Worm (Caenorhabditis elegans): Measurements from ENCODE around the gene C27C12.4.

Gene C27C12.4

DNA sequence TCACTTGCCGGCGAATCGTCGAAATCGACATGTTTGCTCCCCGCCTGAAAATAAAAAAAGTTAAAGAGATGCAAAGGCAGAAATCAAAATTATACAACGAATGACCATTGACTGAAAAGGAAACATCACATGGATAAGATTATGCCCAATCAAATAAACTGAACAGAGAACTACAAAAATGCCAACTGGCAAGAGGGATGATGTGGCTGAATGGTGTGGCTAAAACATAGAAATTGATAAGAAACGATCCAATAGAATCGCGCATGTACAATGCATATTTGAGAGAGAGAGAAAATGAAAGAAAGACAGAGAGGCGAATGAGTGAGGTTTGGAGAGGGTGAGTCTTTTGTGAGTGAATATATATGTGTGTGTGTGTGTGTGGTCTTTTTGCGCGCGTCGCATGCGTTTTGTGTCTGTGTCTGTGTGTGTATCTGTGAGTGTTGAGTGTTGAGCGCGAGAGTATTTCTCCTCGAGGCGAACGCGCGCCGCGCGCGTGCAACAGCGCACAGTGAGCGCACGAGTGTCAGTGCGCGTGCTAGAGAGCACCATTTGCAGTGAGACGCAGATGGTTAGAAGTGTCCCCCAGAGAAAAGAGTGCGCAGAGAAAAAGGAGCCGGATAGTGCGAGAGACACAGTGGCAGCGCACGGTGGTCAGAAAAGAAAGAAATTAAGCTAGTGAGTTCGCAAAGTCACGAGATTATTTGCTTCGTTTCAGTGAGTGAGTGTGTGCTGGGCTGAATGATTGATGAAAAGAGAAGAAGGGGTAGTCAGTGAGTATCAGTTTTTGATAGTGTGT is 35.2 kb upstream of the C27C12.4 start, which contains the start of gene epn-1 (continued):
- TF ChIP-seq blmp-1 (tag; optimal IDR thresholded peaks at IDR 0.05; ENCODE audit: insufficient read depth) (peak; percentile 69), elt-3 (tag; optimal IDR thresholded peaks at IDR 0.05) (no peak), gmeb-1 (tag; optimal IDR thresholded peaks at IDR 0.05) (peak; percentile 74), crh-2 (tag; optimal IDR thresholded peaks at IDR 0.05) (peak; percentile 96), ceh-16 (tag; optimal IDR thresholded peaks at IDR 0.05) (peak; percentile 98), nhr-6 (tag; optimal IDR thresholded peaks at IDR 0.05) (peak; percentile 84), sma-9 (GFP tag; optimal IDR thresholded peaks at IDR 0.05) (peak; percentile 98), sma-9 (tag; optimal IDR thresholded peaks at IDR 0.05) (peak; percentile 64), zag-1 (tag; optimal IDR thresholded peaks at IDR 0.05) (peak; percentile 97), lin-11 (tag; optimal IDR thresholded peaks at IDR 0.05) (peak; percentile 98), C34F6.9 (tag; optimal IDR thresholded peaks at IDR 0.05) (peak; percentile 98), sem-4 (tag; optimal IDR thresholded peaks at IDR 0.05) (peak; percentile 96), ZK546.5 (tag; optimal IDR thresholded peaks at IDR 0.05) (peak; percentile 31), unc-55 (GFP tag; optimal IDR thresholded peaks at IDR 0.05) (peak; percentile 90), alr-1 (tag; optimal IDR thresholded peaks at IDR 0.05) (no peak), nhr-237 (tag; optimal IDR thresholded peaks at IDR 0.05) (peak; percentile 58), lsy-2 (tag; optimal IDR thresholded peaks at IDR 0.05) (peak; percentile 79 to 94), nhr-23 (tag; optimal IDR thresholded peaks at IDR 0.05) (no peak), sma-3 (GFP tag; optimal IDR thresholded peaks at IDR 0.05) (peak; percentile 98), nhr-10 (tag; optimal IDR thresholded peaks at IDR 0.05) (peak; percentile 80), F13H6.1 (tag; optimal IDR thresholded peaks at IDR 0.05) (peak; percentile 99), ztf-11 (tag; optimal IDR thresholded peaks at IDR 0.05) (peak; percentile 27), nhr-77 (tag; optimal IDR thresholded peaks at IDR 0.05) (peak; percentile 61), dmd-4 (tag; optimal IDR thresholded peaks at IDR 0.05) (no peak), nhr-11 (tag; optimal IDR thresholded peaks at IDR 0.05) (no peak), fos-1 (tag; optimal IDR thresholded peaks at IDR 0.05) (peak; percentile 89)

DNA sequence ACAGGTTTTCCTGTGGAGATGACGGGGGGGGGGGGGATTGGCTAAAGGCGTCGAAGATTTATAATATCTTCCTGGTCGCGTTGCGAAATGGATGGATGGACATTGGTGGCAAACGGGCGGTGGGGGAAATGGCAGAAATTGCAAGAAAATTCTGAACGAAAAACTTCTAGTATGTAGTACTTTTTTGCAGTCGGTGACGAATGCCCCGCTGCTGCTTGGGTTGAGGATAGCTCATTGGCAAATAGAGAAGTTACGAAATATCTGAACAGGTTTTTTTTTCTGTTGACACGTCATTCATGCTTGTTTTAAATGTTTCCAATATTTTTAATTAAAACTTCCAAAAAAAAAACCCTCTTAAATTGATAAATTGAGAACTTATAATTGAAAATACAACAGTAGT is 34.4 kb upstream of the C27C12.4 start:
- TF ChIP-seq lin-13 (GFP tag; optimal IDR thresholded peaks at IDR 0.05) (peak; percentile 13), elt-1 (tag; optimal IDR thresholded peaks at IDR 0.05) (no peak), mab-5 (tag; optimal IDR thresholded peaks at IDR 0.05) (no peak), nhr-10 (tag; optimal IDR thresholded peaks at IDR 0.05) (no peak)

DNA sequence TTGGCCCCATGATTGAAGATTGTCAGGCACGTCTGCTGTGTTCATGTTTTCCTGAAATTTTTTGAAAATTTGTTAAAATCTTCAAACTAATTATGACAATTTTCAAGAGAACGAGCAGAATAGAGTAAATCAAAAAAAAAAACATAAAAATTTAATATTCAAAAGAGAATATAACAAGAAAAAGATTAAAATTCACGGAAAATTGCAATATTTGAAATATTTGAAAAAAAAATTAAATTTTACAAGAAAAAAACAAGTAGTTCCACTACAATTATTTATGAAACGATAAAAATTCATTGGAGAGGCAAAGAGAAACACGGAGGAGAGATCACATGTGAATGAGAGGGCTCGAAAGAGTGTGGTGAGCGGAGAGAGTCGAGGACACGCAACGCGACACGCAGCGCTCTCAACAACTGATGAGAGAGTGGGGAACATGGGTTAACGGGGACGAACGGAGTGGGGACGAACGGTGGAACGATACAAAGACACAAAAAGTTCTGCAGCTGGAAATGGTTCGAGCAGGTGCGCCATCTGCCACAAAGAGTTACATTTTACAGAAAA is 29.3 kb upstream of the C27C12.4 start, which contains the start of gene mbk-1:
TSS of gene mbk-1 (minus strand) at position 51 of the 561 bp plus-strand sequence.
- TF ChIP-seq zag-1 (tag; optimal IDR thresholded peaks at IDR 0.05) (peak; percentile 16), unc-55 (GFP tag; optimal IDR thresholded peaks at IDR 0.05) (peak; percentile 63), F13H6.1 (tag; optimal IDR thresholded peaks at IDR 0.05) (peak; percentile 77), blmp-1 (tag; optimal IDR thresholded peaks at IDR 0.05; ENCODE audit: insufficient read depth) (peak; percentile 10), aly-2 (tag; optimal IDR thresholded peaks at IDR 0.05) (no peak), snpc-4 (tag; optimal IDR thresholded peaks at IDR 0.05) (peak; percentile 12), nhr-6 (tag; optimal IDR thresholded peaks at IDR 0.05) (peak; percentile 8), ZK546.5 (tag; optimal IDR thresholded peaks at IDR 0.05) (no peak), unc-39 (tag; optimal IDR thresholded peaks at IDR 0.05) (no peak), nhr-129 (tag; optimal IDR thresholded peaks at IDR 0.05) (peak; percentile 53), C34F6.9 (tag; optimal IDR thresholded peaks at IDR 0.05) (peak; percentile 84), ceh-16 (tag; optimal IDR thresholded peaks at IDR 0.05) (peak; percentile 5), lin-11 (tag; optimal IDR thresholded peaks at IDR 0.05) (peak; percentile 78), mdl-1 (tag; optimal IDR thresholded peaks at IDR 0.05) (peak; percentile 62 to 71), lin-13 (GFP tag; optimal IDR thresholded peaks at IDR 0.05) (peak; percentile 46), nhr-25 (tag; optimal IDR thresholded peaks at IDR 0.05) (peak; percentile 77), sma-9 (GFP tag; optimal IDR thresholded peaks at IDR 0.05) (peak; percentile 78), sma-9 (tag; optimal IDR thresholded peaks at IDR 0.05) (no peak), fos-1 (tag; optimal IDR thresholded peaks at IDR 0.05) (peak; percentile 86), elt-1 (tag; optimal IDR thresholded peaks at IDR 0.05) (no peak), lsy-2 (tag; optimal IDR thresholded peaks at IDR 0.05) (peak in 1 of 2 experiments; percentile 75), sem-4 (tag; optimal IDR thresholded peaks at IDR 0.05) (peak; percentile 15), sma-3 (GFP tag; optimal IDR thresholded peaks at IDR 0.05) (peak; percentile 70), gmeb-1 (tag; optimal IDR thresholded peaks at IDR 0.05) (peak; percentile 16), ztf-4 (tag; optimal IDR thresholded peaks at IDR 0.05) (no peak), unc-62 (GFP tag; optimal IDR thresholded peaks at IDR 0.05) (no peak), crh-2 (tag; optimal IDR thresholded peaks at IDR 0.05) (peak; percentile 91), nhr-21 (tag; optimal IDR thresholded peaks at IDR 0.05) (peak; percentile 21), Y55F3AM.14 (GFP tag; optimal IDR thresholded peaks at IDR 0.05) (no peak), nhr-77 (tag; optimal IDR thresholded peaks at IDR 0.05) (no peak)

Measured in whole organism, L2 larva.